Fruit fly (Drosophila melanogaster): Measurements from ENCODE around the gene sc.

Gene sc

DNA sequence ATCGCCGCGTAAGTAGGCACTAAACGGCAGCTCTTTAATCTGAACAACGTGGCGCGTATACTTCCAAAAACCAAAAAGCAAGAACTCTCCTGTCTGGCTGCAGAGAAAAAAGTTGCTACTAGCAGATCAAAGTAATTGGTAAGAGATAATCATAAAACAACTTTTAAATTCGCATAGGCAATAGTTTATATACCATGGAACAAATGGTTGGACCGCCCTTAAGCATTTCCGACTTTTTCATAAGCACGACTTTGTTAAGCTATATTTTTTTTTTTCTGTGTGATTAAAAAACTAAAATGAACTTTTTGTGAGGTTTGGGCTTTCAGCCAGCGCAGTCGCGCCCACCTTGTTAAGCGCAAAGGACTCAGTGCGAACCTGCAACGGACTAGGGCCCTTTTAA is 29.7 kb downstream of the sc start (continued):
- TF ChIP-seq fd59A (GFP tag; optimal IDR thresholded peaks at IDR 0.05): peak; percentile 15
- no peak for TF ChIP-seq CG4318 (GFP tag; optimal IDR thresholded peaks at IDR 0.05)
- no peak for TF ChIP-seq Lpt (GFP tag; optimal IDR thresholded peaks at IDR 0.05)
- TF ChIP-seq CG34406 (GFP tag; optimal IDR thresholded peaks at IDR 0.05): peak; percentile 33
- TF ChIP-seq vri (GFP tag; optimal IDR thresholded peaks at IDR 0.05): no peak
- peak; percentile 19 for TF ChIP-seq CG11902 (GFP tag; optimal IDR thresholded peaks at IDR 0.05)
- peak; percentile 35 for TF ChIP-seq OdsH (GFP tag; optimal IDR thresholded peaks at IDR 0.05)
- TF ChIP-seq CG1621 (tag; optimal IDR thresholded peaks at IDR 0.05): peak; percentile 20
- no peak for TF ChIP-seq CG6276 (GFP tag; optimal IDR thresholded peaks at IDR 0.05)
- TF ChIP-seq ss (GFP tag; optimal IDR thresholded peaks at IDR 0.05): peak; percentile 32 to 39
- peak; percentile 11 for TF ChIP-seq Ets96B (tag; optimal IDR thresholded peaks at IDR 0.05)
- peak; percentile 24 for TF ChIP-seq CG8632 (GFP tag; optimal IDR thresholded peaks at IDR 0.05)
- no peak for TF ChIP-seq dsx (GFP tag; optimal IDR thresholded peaks at IDR 0.05; ENCODE audit: poor library complexity, severe bottlenecking)
- no peak for TF ChIP-seq Hr38 (GFP tag; optimal IDR thresholded peaks at IDR 0.05)
- TF ChIP-seq acj6 (GFP tag; optimal IDR thresholded peaks at IDR 0.05): peak; percentile 25
- peak; percentile 3 for TF ChIP-seq Sox14 (GFP tag; optimal IDR thresholded peaks at IDR 0.05)
- peak; percentile 47 for TF ChIP-seq pdm3 (GFP tag; optimal IDR thresholded peaks at IDR 0.05)
- TF ChIP-seq Ets21C (GFP tag; optimal IDR thresholded peaks at IDR 0.05): peak; percentile 12
- TF ChIP-seq CG32006 (GFP tag; optimal IDR thresholded peaks at IDR 0.05): peak; percentile 1
- peak; percentile 84 for TF ChIP-seq Eip78C (GFP tag)
- peak; percentile 73 for TF ChIP-seq svp (GFP tag)
- TF ChIP-seq CG16779 (tag; optimal IDR thresholded peaks at IDR 0.05): no peak
- TF ChIP-seq salr (GFP tag; optimal IDR thresholded peaks at IDR 0.05): peak in 1 of 2 experiments; percentile 4
- peak; percentile 6 for TF ChIP-seq net (GFP tag; optimal IDR thresholded peaks at IDR 0.05)
- peak; percentile 38 for TF ChIP-seq CG10631 (GFP tag; optimal IDR thresholded peaks at IDR 0.05)
- TF ChIP-seq CG7368 (GFP tag; optimal IDR thresholded peaks at IDR 0.05): peak; percentile 6
- peak; percentile 12 for TF ChIP-seq CG11762 (GFP tag; optimal IDR thresholded peaks at IDR 0.05; ENCODE audit: insufficient read depth)
- peak; percentile 44 for TF ChIP-seq cyc (GFP tag; optimal IDR thresholded peaks at IDR 0.05)
- peak; percentile 32 for TF ChIP-seq achi (GFP tag; optimal IDR thresholded peaks at IDR 0.05)
- peak; percentile 44 for TF ChIP-seq Smox (GFP tag; optimal IDR thresholded peaks at IDR 0.05)
- TF ChIP-seq Sox102F (GFP tag; optimal IDR thresholded peaks at IDR 0.05): peak; percentile 50
- TF ChIP-seq CG6163 (GFP tag; IDR thresholded peaks at IDR 0.05): peak; percentile 56; the same call in 2 of the 3 replicates

DNA sequence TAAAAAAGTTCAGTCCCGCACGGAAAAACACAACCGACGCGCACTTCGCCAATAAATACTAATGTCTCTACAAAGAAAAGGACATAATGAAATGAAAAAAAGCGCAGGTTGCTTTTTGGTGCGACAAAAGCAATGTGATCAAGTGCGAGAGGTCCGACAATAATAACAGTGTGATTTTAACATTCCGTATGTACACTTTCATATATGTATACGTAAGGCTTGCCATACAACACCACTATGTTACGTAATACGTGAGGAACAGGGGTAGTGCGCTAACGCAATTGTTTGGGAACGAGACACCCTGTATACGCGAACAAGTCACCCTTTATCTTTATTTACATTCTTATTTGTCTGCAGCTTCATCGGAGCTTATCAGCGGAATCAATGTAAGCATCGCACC is 32.3 kb downstream of the sc start:
- no peak for TF ChIP-seq CG31627 (GFP tag; optimal IDR thresholded peaks at IDR 0.05)
- no peak for TF ChIP-seq Gug (GFP tag; IDR thresholded peaks at IDR 0.05)
- TF ChIP-seq CG3032 (tag; optimal IDR thresholded peaks at IDR 0.05): no peak
- TF ChIP-seq Sox102F (GFP tag; optimal IDR thresholded peaks at IDR 0.05): no peak
- no peak for TF ChIP-seq Smox (GFP tag; optimal IDR thresholded peaks at IDR 0.05)
- no peak for TF ChIP-seq CG34406 (GFP tag; optimal IDR thresholded peaks at IDR 0.05)
- no peak for TF ChIP-seq CG11294 (GFP tag; IDR thresholded peaks at IDR 0.05)
- TF ChIP-seq Hr4 (GFP tag; optimal IDR thresholded peaks at IDR 0.05): no peak
- no peak for TF ChIP-seq Hr38 (GFP tag; optimal IDR thresholded peaks at IDR 0.05)
- no peak for TF ChIP-seq Eip93F (GFP tag; optimal IDR thresholded peaks at IDR 0.05)
- no peak for TF ChIP-seq OdsH (GFP tag; optimal IDR thresholded peaks at IDR 0.05)
- TF ChIP-seq CG15336 (GFP tag; IDR thresholded peaks at IDR 0.05): no peak
- TF ChIP-seq esn (GFP tag; optimal IDR thresholded peaks at IDR 0.05): no peak
- TF ChIP-seq CG6163 (GFP tag; IDR thresholded peaks at IDR 0.05): no peak

- TF ChIP-seq Ets21C (GFP tag; optimal IDR thresholded peaks at IDR 0.05) (no peak), Eip75B (GFP tag; optimal IDR thresholded peaks at IDR 0.05) (no peak), Ets96B (tag; optimal IDR thresholded peaks at IDR 0.05) (no peak)
Measured at dm6 chrX:437404-437803, 41.5 kb downstream of the sc start, which contains the start of gene Pgcl. Gene Pgcl (minus strand): TSS chrX:437448.
